Worm (Caenorhabditis elegans) whole organism, early embryonic: Measurements from ENCODE around the gene nhr-256.

ENCODE experiments used
- B0310.2 ChIP-seq: sonication (generic microtip); optimal IDR thresholded peaks from 2 replicates; lab custom pipeline; 2016; ENCODE audit warnings: mild to moderate bottlenecking, missing genetic modification characterization, missing compliant biosample characterization
- F13C5.2 ChIP-seq: sonication (generic microtip); optimal IDR thresholded peaks from 2 replicates; lab custom pipeline; 2017; ENCODE audit warnings: mild to moderate bottlenecking, missing genetic modification characterization, inconsistent platforms, missing compliant biosample characterization
- ama-1 ChIP-seq: fragments of 150-350 bp; optimal IDR thresholded peaks from 2 replicates; lab custom pipeline; 2014
- flt-1 ChIP-seq: fragments of 200-800 bp; sonication (Bioruptor generic); IDR thresholded peaks from 2 replicates; pipeline ENCODE4 v1.3.6; 2022; ENCODE audit warnings: missing genetic modification characterization, missing compliant biosample characterization
- scrt-1 ChIP-seq: fragments of 200-800 bp; sonication (Bioruptor generic); IDR thresholded peaks from 2 replicates; pipeline ENCODE4 v1.3.6; 2022; ENCODE audit warnings: missing genetic modification characterization, missing compliant biosample characterization

DNA sequence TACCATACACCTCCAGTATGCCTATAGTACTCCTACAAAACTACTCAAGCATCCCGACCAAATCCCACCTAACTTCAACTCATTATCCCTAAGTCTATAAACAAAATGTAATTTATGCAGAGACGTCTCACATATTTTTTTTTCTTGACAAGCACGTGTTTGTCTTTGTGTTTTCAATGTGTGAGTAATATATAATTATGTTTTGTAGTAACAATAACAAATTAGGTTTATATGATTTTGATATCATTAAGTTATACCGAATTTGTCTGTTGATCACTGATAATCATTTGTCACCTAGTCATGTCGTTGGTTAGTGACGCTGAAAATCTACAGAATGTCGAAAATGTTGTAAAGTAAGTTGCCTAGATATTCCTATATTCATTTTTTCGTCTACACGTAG lies 23.6 kb upstream of the nhr-256 start, which contains the start of gene srw-102:
- TF ChIP-seq flt-1 (GFP tag; lab: Robert Waterston, UW) (no peak), ama-1 (lab: Kevin White, UChicago) (no peak), F13C5.2 (tag; lab: Kevin White, UChicago) (no peak), B0310.2 (tag; lab: Kevin White, UChicago) (no peak), scrt-1 (GFP tag; lab: Robert Waterston, UW) (no peak)
